Fruit fly (Drosophila melanogaster) whole organism, prepupa: ENCODE data around the gene Ube4B.

ENCODE experiments used
- CG11762 ChIP-seq: fragments of 200-800 bp; sonication (Bioruptor generic); optimal IDR thresholded peaks from 3 replicates; lab custom pipeline; 2016; ENCODE audit warnings: missing biosample characterization, missing genetic modification characterization; ENCODE audit not compliant: insufficient read depth
- Eip78C ChIP-seq: fragments of 200-800 bp; sonication (Bioruptor generic); peaks from one replicate; lab custom pipeline; 2016; ENCODE audit warnings: missing biosample characterization, missing genetic modification characterization
- Ets96B ChIP-seq: fragments of 200-800 bp; optimal IDR thresholded peaks from 2 replicates; lab custom pipeline; 2019; ENCODE audit warnings: missing biosample characterization, mild to moderate bottlenecking, missing genetic modification characterization, moderate library complexity
- Hr4 ChIP-seq: fragments of 200-800 bp; sonication (Bioruptor generic); optimal IDR thresholded peaks from 3 replicates; lab custom pipeline; 2016; ENCODE audit warnings: missing biosample characterization, missing genetic modification characterization
- achi ChIP-seq: fragments of 200-800 bp; sonication (Bioruptor generic); optimal IDR thresholded peaks from 3 replicates; lab custom pipeline; 2016; ENCODE audit warnings: missing biosample characterization, missing genetic modification characterization
- fd85E ChIP-seq: fragments of 200-800 bp; sonication (Bioruptor generic); optimal IDR thresholded peaks from 3 replicates; lab custom pipeline; 2016; ENCODE audit warnings: missing biosample characterization, missing genetic modification characterization
- lz ChIP-seq: fragments of 200-800 bp; sonication (Bioruptor generic); optimal IDR thresholded peaks from 3 replicates; lab custom pipeline; 2016; ENCODE audit warnings: missing biosample characterization, missing genetic modification characterization
- net ChIP-seq: fragments of 200-800 bp; sonication (Bioruptor generic); optimal IDR thresholded peaks from 3 replicates; lab custom pipeline; 2016; ENCODE audit warnings: missing biosample characterization, missing genetic modification characterization
- pdm3 ChIP-seq: fragments of 200-800 bp; sonication (Bioruptor generic); optimal IDR thresholded peaks from 3 replicates; lab custom pipeline; 2016; ENCODE audit warnings: missing biosample characterization, missing genetic modification characterization
- salr ChIP-seq, 2 experiments: fragments of 200-800 bp; sonication (Bioruptor generic); optimal IDR thresholded peaks; 3 replicates each; lab custom pipeline; 2016 to 2018; ENCODE audit warnings: missing biosample characterization in 2 of 2, missing genetic modification characterization in 2 of 2, mild to moderate bottlenecking in 1 of 2
- ss ChIP-seq, 2 experiments: fragments of 200-800 bp; sonication (Bioruptor generic); optimal IDR thresholded peaks; 2 replicates in 1 of 2; 3 replicates in 1 of 2; lab custom pipeline; 2017 to 2018; ENCODE audit warnings: mild to moderate bottlenecking in 2 of 2, missing biosample characterization in 2 of 2, missing genetic modification characterization in 2 of 2, moderate library complexity in 1 of 2
- svp ChIP-seq: fragments of 200-800 bp; sonication (Bioruptor generic); peaks from one replicate; lab custom pipeline; 2016; ENCODE audit warnings: missing biosample characterization, missing genetic modification characterization

DNA sequence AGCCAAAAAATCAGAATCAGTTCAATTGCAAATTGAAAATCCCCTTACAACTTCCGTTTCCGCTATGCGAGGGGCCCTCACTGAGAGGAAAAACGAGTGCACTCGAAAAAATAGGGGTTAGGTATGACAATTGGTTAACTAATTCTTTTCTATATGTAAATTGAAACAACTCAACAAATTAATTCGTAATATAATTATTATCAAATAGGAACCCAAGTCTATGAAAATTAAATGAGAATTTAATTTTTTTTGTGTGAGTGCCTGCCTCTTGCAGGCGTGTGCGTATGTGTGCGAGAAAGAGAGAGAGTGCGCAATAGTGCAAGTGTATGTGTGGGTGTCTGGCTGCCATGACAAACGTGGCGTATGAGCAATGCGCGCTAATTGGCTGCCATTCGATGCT is 37.1 kb downstream of the Ube4B start:
- peak; percentile 18 for TF ChIP-seq achi
- no peak for TF ChIP-seq salr (GFP tag; optimal IDR thresholded peaks at IDR 0.05; lab: Kevin White, UChicago)
- no peak for TF ChIP-seq Ets96B (tag; lab: Kevin White, UChicago)
- TF ChIP-seq fd85E (GFP tag; lab: Kevin White, UChicago) = no peak
- TF ChIP-seq svp = peak; percentile 48
- no peak for TF ChIP-seq net
- peak; percentile 1 for TF ChIP-seq lz (GFP tag; lab: Kevin White, UChicago)
- TF ChIP-seq Eip78C (GFP tag; lab: Kevin White, UChicago) = no peak
- TF ChIP-seq pdm3 (GFP tag; lab: Kevin White, UChicago) = peak; percentile 9
- TF ChIP-seq ss (GFP tag; optimal IDR thresholded peaks at IDR 0.05; lab: Kevin White, UChicago) = no peak
- TF ChIP-seq Hr4 = no peak
- TF ChIP-seq CG11762 = no peak
